Worm (Caenorhabditis elegans) whole organism, L1 larva: ENCODE measurements around the gene prx-6.
"Not testable (repeated sequence)": the region's sequence is repeated elsewhere in the genome, so short reads cannot be mapped to it uniquely, and the experiment has no call there.

Experiments
- C34B4.2 ChIP-seq: sonication (generic microtip); optimal IDR thresholded peaks from 2 replicates; lab custom pipeline; 2017; ENCODE audit warnings: mild to moderate bottlenecking, missing genetic modification characterization, missing compliant biosample characterization
- F16B12.6 ChIP-seq: fragments of 150-350 bp; optimal IDR thresholded peaks from 2 replicates; lab custom pipeline; 2014; ENCODE audit warnings: missing biosample characterization, missing genetic modification characterization
- aha-1 ChIP-seq: fragments of 150-350 bp; optimal IDR thresholded peaks from 2 replicates; lab custom pipeline; 2014; ENCODE audit warnings: missing biosample characterization, missing genetic modification characterization
- alr-1 ChIP-seq: fragments of 200-800 bp; sonication (Bioruptor generic); optimal IDR thresholded peaks from 2 replicates; lab custom pipeline; 2018; ENCODE audit warnings: borderline replicate concordance, mild to moderate bottlenecking, missing genetic modification characterization, missing compliant biosample characterization
- aly-2 ChIP-seq: fragments of 150-350 bp; optimal IDR thresholded peaks from 2 replicates; lab custom pipeline; 2014; ENCODE audit warnings: missing biosample characterization, missing genetic modification characterization
- blmp-1 ChIP-seq: fragments of 150-350 bp; optimal IDR thresholded peaks from 2 replicates; lab custom pipeline; 2014; ENCODE audit warnings: missing biosample characterization, missing genetic modification characterization
- ceh-82 ChIP-seq, 3 experiments: fragments of 150-350 bp in 1 of 3; sonication (generic microtip) in 2 of 3; optimal IDR thresholded peaks; 2 replicates each; lab custom pipeline; 2014 to 2017; ENCODE audit warnings: missing biosample characterization in 3 of 3, missing genetic modification characterization in 3 of 3
- ceh-90 ChIP-seq: sonication (generic microtip); optimal IDR thresholded peaks from 2 replicates; lab custom pipeline; 2016; ENCODE audit warnings: missing genetic modification characterization, missing compliant biosample characterization
- efl-1 ChIP-seq, 4 experiments: fragments of 150-350 bp; optimal IDR thresholded peaks in 3 of 4; peaks in 1 of 4; 1 replicate in 1 of 4; 2 replicates in 3 of 4; lab custom pipeline; 2014; ENCODE audit warnings: missing biosample characterization in 2 of 4, missing genetic modification characterization in 2 of 4, missing genetic modification reagents in 2 of 4
- egl-27 ChIP-seq, 2 experiments: fragments of 150-350 bp in 1 of 2; sonication (generic microtip); optimal IDR thresholded peaks; 3 replicates each; lab custom pipeline; 2017 to 2018; ENCODE audit warnings: missing biosample characterization in 2 of 2, missing genetic modification characterization in 2 of 2, missing genetic modification reagents in 2 of 2
- elt-2 ChIP-seq: sonication (generic microtip); optimal IDR thresholded peaks from 2 replicates; lab custom pipeline; 2016; ENCODE audit warnings: missing genetic modification characterization, mild to moderate bottlenecking, inconsistent platforms, missing compliant biosample characterization, missing genetic modification reagents
- elt-3 ChIP-seq, 6 experiments: fragments of 150-350 bp in 1 of 6; sonication (generic microtip); optimal IDR thresholded peaks; 2 replicates each; lab custom pipeline; 2017 to 2018; ENCODE audit warnings: missing biosample characterization in 6 of 6, missing genetic modification characterization in 6 of 6, inconsistent platforms in 1 of 6
- fkh-4 ChIP-seq: sonication (generic microtip); optimal IDR thresholded peaks from 2 replicates; lab custom pipeline; 2016; ENCODE audit warnings: missing compliant biosample characterization, missing genetic modification characterization, borderline replicate concordance
- irx-1 ChIP-seq: sonication (generic microtip); optimal IDR thresholded peaks from 2 replicates; lab custom pipeline; 2016; ENCODE audit warnings: missing genetic modification characterization, missing compliant biosample characterization
- lin-14 ChIP-seq: fragments of 200-800 bp; sonication (Bioruptor generic); optimal IDR thresholded peaks from 2 replicates; lab custom pipeline; 2018; ENCODE audit warnings: mild to moderate bottlenecking, missing genetic modification characterization, moderate library complexity, missing compliant biosample characterization
- lin-15B ChIP-seq: fragments of 150-350 bp; sonication (generic microtip); optimal IDR thresholded peaks from 3 replicates; lab custom pipeline; 2014; ENCODE audit warnings: missing biosample characterization, missing genetic modification characterization
- lin-35 ChIP-seq, 2 experiments: fragments of 150-350 bp; optimal IDR thresholded peaks; 2 replicates each; lab custom pipeline; 2014; ENCODE audit warnings: missing biosample characterization in 2 of 2, missing genetic modification characterization in 2 of 2, missing genetic modification reagents in 2 of 2
- mab-9 ChIP-seq: fragments of 200-800 bp; sonication (Bioruptor generic); IDR thresholded peaks from 2 replicates; pipeline ENCODE4 v1.3.6; 2022; ENCODE audit warnings: missing genetic modification reagents, missing genetic modification characterization, missing compliant biosample characterization
- mep-1 ChIP-seq: fragments of 150-350 bp; optimal IDR thresholded peaks from 2 replicates; lab custom pipeline; 2014; ENCODE audit warnings: missing biosample characterization, missing genetic modification characterization
- nhr-11 ChIP-seq: fragments of 150-350 bp; optimal IDR thresholded peaks from 2 replicates; lab custom pipeline; 2014; ENCODE audit warnings: missing biosample characterization, missing genetic modification characterization
- nhr-20 ChIP-seq: sonication (generic microtip); optimal IDR thresholded peaks from 2 replicates; lab custom pipeline; 2016; ENCODE audit warnings: mild to moderate bottlenecking, missing genetic modification characterization, missing compliant biosample characterization
- nhr-237 ChIP-seq: fragments of 150-350 bp; optimal IDR thresholded peaks from 2 replicates; lab custom pipeline; 2014; ENCODE audit warnings: missing biosample characterization, missing genetic modification characterization
- nhr-28 ChIP-seq: fragments of 150-350 bp; optimal IDR thresholded peaks from 2 replicates; lab custom pipeline; 2014; ENCODE audit warnings: missing biosample characterization, missing genetic modification characterization
- nhr-71 ChIP-seq: sonication (generic microtip); optimal IDR thresholded peaks from 2 replicates; lab custom pipeline; 2016; ENCODE audit warnings: mild to moderate bottlenecking, missing genetic modification characterization, moderate library complexity, missing compliant biosample characterization
- nhr-76 ChIP-seq: sonication (generic microtip); optimal IDR thresholded peaks from 2 replicates; lab custom pipeline; 2017; ENCODE audit warnings: missing biosample characterization, missing genetic modification characterization
- nhr-85 ChIP-seq: sonication (generic microtip); peaks from one replicate; lab custom pipeline; 2016; ENCODE audit warnings: missing genetic modification characterization, inconsistent platforms, missing compliant biosample characterization
- nhr-90 ChIP-seq: sonication (generic microtip); optimal IDR thresholded peaks from 2 replicates; lab custom pipeline; 2016; ENCODE audit warnings: mild to moderate bottlenecking, missing genetic modification characterization, missing compliant biosample characterization; ENCODE audit not compliant: poor library complexity
- rnt-1 ChIP-seq: sonication (generic microtip); optimal IDR thresholded peaks from 2 replicates; lab custom pipeline; 2016; ENCODE audit warnings: mild to moderate bottlenecking, missing genetic modification characterization, moderate library complexity, missing compliant biosample characterization
- snpc-4 ChIP-seq: fragments of 150-350 bp; optimal IDR thresholded peaks from 2 replicates; lab custom pipeline; 2014; ENCODE audit warnings: missing biosample characterization, missing genetic modification characterization
- sox-4 ChIP-seq: sonication (generic microtip); optimal IDR thresholded peaks from 2 replicates; lab custom pipeline; 2016; ENCODE audit warnings: missing genetic modification characterization, missing compliant biosample characterization
- tlp-1 ChIP-seq: fragments of 150-350 bp; optimal IDR thresholded peaks from 2 replicates; lab custom pipeline; 2014; ENCODE audit warnings: missing biosample characterization, missing genetic modification characterization
- unc-130 ChIP-seq: fragments of 150-350 bp; optimal IDR thresholded peaks from 2 replicates; lab custom pipeline; 2017; ENCODE audit warnings: missing biosample characterization, missing genetic modification characterization, inconsistent platforms
- unc-30 ChIP-seq: sonication (generic microtip); optimal IDR thresholded peaks from 2 replicates; lab custom pipeline; 2017; ENCODE audit warnings: missing biosample characterization, missing genetic modification characterization
- unc-86 ChIP-seq: sonication (generic microtip); optimal IDR thresholded peaks from 2 replicates; lab custom pipeline; 2016; ENCODE audit warnings: missing genetic modification characterization, missing compliant biosample characterization
- xbp-1 ChIP-seq: sonication (generic microtip); optimal IDR thresholded peaks from 2 replicates; lab custom pipeline; 2016; ENCODE audit warnings: missing genetic modification characterization, missing compliant biosample characterization
- zip-4 ChIP-seq: fragments of 200-800 bp; sonication (Bioruptor generic); optimal IDR thresholded peaks from 2 replicates; lab custom pipeline; 2018; ENCODE audit warnings: mild to moderate bottlenecking, missing genetic modification characterization, moderate library complexity, missing compliant biosample characterization
- ztf-11 ChIP-seq, 2 experiments: sonication (generic microtip); optimal IDR thresholded peaks; 2 replicates each; lab custom pipeline; 2016 to 2017; ENCODE audit warnings: missing genetic modification characterization in 2 of 2, missing biosample characterization in 1 of 2, missing compliant biosample characterization in 1 of 2

Gene prx-6

ce11 chrV:4719965-4720364 lies at the start of gene prx-6:
Gene prx-6, minus strand, starts transcription at chrV:4720093.
- TF ChIP-seq efl-1 (optimal IDR thresholded peaks at IDR 0.05; lab: Kevin White, UChicago) (no peak), efl-1 (GFP tag; optimal IDR thresholded peaks at IDR 0.05 in 1 of 2; lab: Kevin White, UChicago) (peak in 1 of 2 experiments; percentile 66), xbp-1 (tag; lab: Kevin White, UChicago) (no peak), aha-1 (tag; lab: Kevin White, UChicago) (no peak), fkh-4 (tag; lab: Kevin White, UChicago) (no peak), alr-1 (tag; lab: Kevin White, UChicago) (no peak), elt-2 (peak; percentile 51), nhr-90 (tag; lab: Kevin White, UChicago) (peak; percentile 8), irx-1 (tag; lab: Kevin White, UChicago) (no peak), nhr-20 (tag; lab: Kevin White, UChicago) (peak; percentile 42), nhr-85 (tag; lab: Kevin White, UChicago) (peak; percentile 31), lin-35 (GFP tag; optimal IDR thresholded peaks at IDR 0.05; lab: Kevin White, UChicago) (peak in 1 of 2 experiments; percentile 7)
- TF ChIP-seq, all 84 proteins: peak for 6

- no peak for TF ChIP-seq aha-1 (tag; lab: Kevin White, UChicago)
- no peak for TF ChIP-seq mep-1 (tag; lab: Kevin White, UChicago)
- no peak for TF ChIP-seq unc-86 (tag; lab: Kevin White, UChicago)
- no peak for TF ChIP-seq nhr-76 (tag; lab: Kevin White, UChicago)
- no peak for TF ChIP-seq aly-2
- no peak for TF ChIP-seq alr-1 (tag; lab: Kevin White, UChicago)
Measured at ce11 chrV:4769633-4770032, 49.7 kb upstream of the prx-6 start, which contains the start of gene C18G1.9. Gene C18G1.9, minus strand, starts transcription at chrV:4769733.

ce11 chrV:4766501-4766900 lies 46.6 kb upstream of the prx-6 start, which contains the start of gene C18G1.8:
Gene C18G1.8, minus strand, starts transcription at chrV:4766601.
- no peak for TF ChIP-seq nhr-28 (tag; lab: Kevin White, UChicago)
- TF ChIP-seq nhr-11, result no peak
- no peak for TF ChIP-seq lin-15B
- TF ChIP-seq nhr-76 (tag; lab: Kevin White, UChicago), result no peak
- TF ChIP-seq elt-3 (tag; optimal IDR thresholded peaks at IDR 0.05; lab: Kevin White, UChicago), result no peak
- no peak for TF ChIP-seq mab-9
- no peak for TF ChIP-seq ztf-11 (tag; optimal IDR thresholded peaks at IDR 0.05; lab: Kevin White, UChicago)
- no peak for TF ChIP-seq ceh-90 (tag; lab: Kevin White, UChicago)
- TF ChIP-seq C34B4.2, result no peak
- TF ChIP-seq rnt-1, result no peak

ce11 chrV:4760674-4761073 lies 40.8 kb upstream of the prx-6 start, which contains the start of gene bgnt-1.4:
Gene bgnt-1.4, plus strand, starts transcription at chrV:4760974.
- not testable (repeated sequence) for TF ChIP-seq ceh-82 (tag; optimal IDR thresholded peaks at IDR 0.05; lab: Kevin White, UChicago); nhr-90 (tag; lab: Kevin White, UChicago); rnt-1

ce11 chrV:4758540-4758939 lies 38.6 kb upstream of the prx-6 start:
- no peak for TF ChIP-seq lin-14 (GFP tag; lab: Kevin White, UChicago)
- TF ChIP-seq F16B12.6 (tag; lab: Kevin White, UChicago), result no peak
- TF ChIP-seq zip-4 (GFP tag; lab: Kevin White, UChicago), result no peak
- TF ChIP-seq nhr-71 (tag; lab: Kevin White, UChicago), result no peak
- no peak for TF ChIP-seq lin-15B
- no peak for TF ChIP-seq unc-130 (tag; lab: Kevin White, UChicago)
- TF ChIP-seq nhr-11, result no peak

- TF ChIP-seq snpc-4 (no peak), ztf-11 (tag; optimal IDR thresholded peaks at IDR 0.05; lab: Kevin White, UChicago) (no peak), efl-1 (optimal IDR thresholded peaks at IDR 0.05; lab: Kevin White, UChicago) (no peak), efl-1 (GFP tag; optimal IDR thresholded peaks at IDR 0.05 in 1 of 2; lab: Kevin White, UChicago) (no peak), blmp-1 (tag; lab: Kevin White, UChicago) (no peak), nhr-237 (tag; lab: Kevin White, UChicago) (no peak), mab-9 (no peak), sox-4 (tag; lab: Kevin White, UChicago) (no peak), unc-30 (tag; lab: Kevin White, UChicago) (no peak), egl-27 (tag; optimal IDR thresholded peaks at IDR 0.05; lab: Kevin White, UChicago) (no peak), tlp-1 (tag; lab: Kevin White, UChicago) (no peak), C34B4.2 (no peak)
Measured at ce11 chrV:4758019-4758418, 38.1 kb upstream of the prx-6 start.
